Worm (Caenorhabditis elegans) whole organism, L1 larva: ENCODE results near the gene R06F6.8.

Source experiments
- alr-1 ChIP-seq: fragments of 200-800 bp; sonication (Bioruptor generic); optimal IDR thresholded peaks from 2 replicates; lab custom pipeline; 2018; ENCODE audit warnings: borderline replicate concordance, mild to moderate bottlenecking, missing genetic modification characterization, missing compliant biosample characterization
- aly-2 ChIP-seq: fragments of 150-350 bp; optimal IDR thresholded peaks from 2 replicates; lab custom pipeline; 2014; ENCODE audit warnings: missing biosample characterization, missing genetic modification characterization
- ceh-8 ChIP-seq: fragments of 200-800 bp; sonication (Bioruptor generic); optimal IDR thresholded peaks from 2 replicates; lab custom pipeline; 2018; ENCODE audit warnings: mild to moderate bottlenecking, missing genetic modification characterization, moderate library complexity, missing compliant biosample characterization
- egl-27 ChIP-seq, 2 experiments: fragments of 150-350 bp in 1 of 2; sonication (generic microtip); optimal IDR thresholded peaks; 3 replicates each; lab custom pipeline; 2017 to 2018; ENCODE audit warnings: missing biosample characterization in 2 of 2, missing genetic modification characterization in 2 of 2, missing genetic modification reagents in 2 of 2
- fkh-4 ChIP-seq: sonication (generic microtip); optimal IDR thresholded peaks from 2 replicates; lab custom pipeline; 2016; ENCODE audit warnings: missing compliant biosample characterization, missing genetic modification characterization, borderline replicate concordance
- fos-1 ChIP-seq: fragments of 150-350 bp; optimal IDR thresholded peaks from 2 replicates; lab custom pipeline; 2014; ENCODE audit warnings: missing biosample characterization, missing genetic modification characterization
- nhr-76 ChIP-seq: sonication (generic microtip); optimal IDR thresholded peaks from 2 replicates; lab custom pipeline; 2017; ENCODE audit warnings: missing biosample characterization, missing genetic modification characterization
- rnt-1 ChIP-seq: sonication (generic microtip); optimal IDR thresholded peaks from 2 replicates; lab custom pipeline; 2016; ENCODE audit warnings: mild to moderate bottlenecking, missing genetic modification characterization, moderate library complexity, missing compliant biosample characterization
- snpc-4 ChIP-seq: fragments of 150-350 bp; optimal IDR thresholded peaks from 2 replicates; lab custom pipeline; 2014; ENCODE audit warnings: missing biosample characterization, missing genetic modification characterization
- sptf-1 ChIP-seq: fragments of 150-350 bp; optimal IDR thresholded peaks from 2 replicates; lab custom pipeline; 2014; ENCODE audit warnings: missing biosample characterization, missing genetic modification characterization

DNA sequence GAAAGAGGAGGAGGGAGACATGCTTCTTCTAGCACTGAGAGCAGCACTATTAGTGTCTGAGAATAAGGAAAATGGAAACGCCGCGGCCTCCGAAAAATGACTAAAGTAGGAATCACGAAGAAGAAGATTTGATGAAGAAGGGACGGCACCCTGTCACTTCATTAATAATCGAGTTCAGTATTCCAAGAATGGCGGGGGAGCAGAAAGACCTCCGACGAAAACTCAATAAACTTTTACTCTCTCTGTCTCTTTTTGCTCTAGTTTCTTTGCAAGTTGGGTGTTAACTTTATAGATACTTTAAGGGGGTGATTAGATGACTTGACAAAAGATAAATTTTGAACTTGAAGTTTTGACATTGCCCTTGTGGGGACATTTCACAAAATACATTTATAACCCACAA lies 50.5 kb downstream of the R06F6.8 start:
- TF ChIP-seq fos-1 (tag; lab: Kevin White, UChicago) = no peak
- TF ChIP-seq alr-1 (tag; lab: Kevin White, UChicago) = no peak
- TF ChIP-seq rnt-1 = peak; percentile 11
- no peak for TF ChIP-seq nhr-76
- TF ChIP-seq snpc-4 (tag; lab: Kevin White, UChicago) = no peak
- TF ChIP-seq ceh-8 = no peak
- no peak for TF ChIP-seq fkh-4 (tag; lab: Kevin White, UChicago)
- no peak for TF ChIP-seq sptf-1 (tag; lab: Kevin White, UChicago)
- no peak for TF ChIP-seq egl-27 (tag; optimal IDR thresholded peaks at IDR 0.05; lab: Kevin White, UChicago)
- no peak for TF ChIP-seq aly-2 (tag; lab: Kevin White, UChicago)
